Fruit fly (Drosophila melanogaster) whole organism, prepupa: ENCODE results near the gene CG14689.

Experiments
- Blimp-1 ChIP-seq: fragments of 200-800 bp; sonication (Bioruptor generic); optimal IDR thresholded peaks from 3 replicates; lab custom pipeline; 2017; ENCODE audit warnings: missing biosample characterization, missing genetic modification characterization, mild to moderate bottlenecking, moderate library complexity, missing genetic modification reagents
- CG11294 ChIP-seq: fragments of 200-800 bp; sonication (Bioruptor generic); IDR thresholded peaks from 2 replicates; pipeline ENCODE4 v1.3.6; 2022; ENCODE audit warnings: missing biosample characterization, missing genetic modification characterization
- CG11762 ChIP-seq: fragments of 200-800 bp; sonication (Bioruptor generic); optimal IDR thresholded peaks from 3 replicates; lab custom pipeline; 2016; ENCODE audit warnings: missing biosample characterization, missing genetic modification characterization; ENCODE audit not compliant: insufficient read depth
- CG11902 ChIP-seq: fragments of 200-800 bp; sonication (Bioruptor generic); optimal IDR thresholded peaks from 3 replicates; lab custom pipeline; 2016; ENCODE audit warnings: missing biosample characterization, missing genetic modification characterization
- CG1621 ChIP-seq: fragments of 200-800 bp; sonication (Bioruptor generic); optimal IDR thresholded peaks from 3 replicates; lab custom pipeline; 2018; ENCODE audit warnings: missing biosample characterization, mild to moderate bottlenecking, missing genetic modification characterization
- CG16779 ChIP-seq: fragments of 200-800 bp; sonication (Bioruptor generic); optimal IDR thresholded peaks from 3 replicates; lab custom pipeline; 2017; ENCODE audit warnings: missing biosample characterization, mild to moderate bottlenecking, missing genetic modification characterization
- CG3032 ChIP-seq: fragments of 200-800 bp; optimal IDR thresholded peaks from 2 replicates; lab custom pipeline; 2019; ENCODE audit warnings: missing biosample characterization, mild to moderate bottlenecking, missing genetic modification characterization, moderate library complexity
- CG31627 ChIP-seq: fragments of 200-800 bp; sonication (Bioruptor generic); optimal IDR thresholded peaks from 3 replicates; lab custom pipeline; 2016; ENCODE audit warnings: missing biosample characterization, missing genetic modification characterization
- CG32006 ChIP-seq: fragments of 200-800 bp; sonication (Bioruptor generic); optimal IDR thresholded peaks from 3 replicates; lab custom pipeline; 2017; ENCODE audit warnings: missing biosample characterization, mild to moderate bottlenecking, missing genetic modification characterization
- CG34406 ChIP-seq: fragments of 200-800 bp; sonication (Bioruptor generic); optimal IDR thresholded peaks from 3 replicates; lab custom pipeline; 2016; ENCODE audit warnings: missing biosample characterization, missing genetic modification characterization
- CG6276 ChIP-seq: fragments of 200-800 bp; sonication (Bioruptor generic); optimal IDR thresholded peaks from 2 replicates; lab custom pipeline; 2017; ENCODE audit warnings: missing biosample characterization, mild to moderate bottlenecking, missing genetic modification characterization
- CG7368 ChIP-seq: fragments of 200-800 bp; sonication (Bioruptor generic); optimal IDR thresholded peaks from 3 replicates; lab custom pipeline; 2016; ENCODE audit warnings: missing biosample characterization, missing genetic modification characterization
- CG8119 ChIP-seq: fragments of 200-800 bp; sonication (Bioruptor generic); IDR thresholded peaks from 3 replicates; pipeline ENCODE4 v1.3.6; 2022; ENCODE audit warnings: missing biosample characterization, missing genetic modification characterization
- CG8319 ChIP-seq: fragments of 200-800 bp; sonication (Bioruptor generic); optimal IDR thresholded peaks from 3 replicates; lab custom pipeline; 2016; ENCODE audit warnings: missing biosample characterization, missing genetic modification characterization
- Eip78C ChIP-seq: fragments of 200-800 bp; sonication (Bioruptor generic); peaks from one replicate; lab custom pipeline; 2016; ENCODE audit warnings: missing biosample characterization, missing genetic modification characterization
- Eip93F ChIP-seq: fragments of 200-800 bp; sonication (Bioruptor generic); optimal IDR thresholded peaks from 2 replicates; lab custom pipeline; 2016; ENCODE audit warnings: missing biosample characterization, mild to moderate bottlenecking, missing genetic modification characterization
- Ets96B ChIP-seq: fragments of 200-800 bp; optimal IDR thresholded peaks from 2 replicates; lab custom pipeline; 2019; ENCODE audit warnings: missing biosample characterization, mild to moderate bottlenecking, missing genetic modification characterization, moderate library complexity
- Hr39 ChIP-seq: fragments of 200-800 bp; sonication (Bioruptor generic); optimal IDR thresholded peaks from 2 replicates; lab custom pipeline; 2016; ENCODE audit warnings: missing biosample characterization, missing genetic modification characterization
- Lpt ChIP-seq: fragments of 200-800 bp; sonication (Bioruptor generic); optimal IDR thresholded peaks from 3 replicates; lab custom pipeline; 2016; ENCODE audit warnings: missing biosample characterization, missing genetic modification characterization
- Met ChIP-seq: fragments of 200-800 bp; sonication (Bioruptor generic); optimal IDR thresholded peaks from 3 replicates; lab custom pipeline; 2016; ENCODE audit warnings: missing biosample characterization, missing genetic modification characterization
- OdsH ChIP-seq: fragments of 200-800 bp; sonication (Bioruptor generic); optimal IDR thresholded peaks from 3 replicates; lab custom pipeline; 2016; ENCODE audit warnings: missing biosample characterization, missing genetic modification characterization
- Sox102F ChIP-seq: fragments of 200-800 bp; sonication (Bioruptor generic); optimal IDR thresholded peaks from 2 replicates; lab custom pipeline; 2016; ENCODE audit warnings: missing biosample characterization, mild to moderate bottlenecking, missing genetic modification characterization
- Sox15 ChIP-seq: fragments of 200-800 bp; sonication (Bioruptor generic); optimal IDR thresholded peaks from 3 replicates; lab custom pipeline; 2016; ENCODE audit warnings: missing biosample characterization, missing genetic modification characterization
- achi ChIP-seq: fragments of 200-800 bp; sonication (Bioruptor generic); optimal IDR thresholded peaks from 3 replicates; lab custom pipeline; 2016; ENCODE audit warnings: missing biosample characterization, missing genetic modification characterization
- acj6 ChIP-seq: fragments of 200-800 bp; sonication (Bioruptor generic); optimal IDR thresholded peaks from 3 replicates; lab custom pipeline; 2016; ENCODE audit warnings: missing biosample characterization, missing genetic modification characterization
- cyc ChIP-seq: fragments of 200-800 bp; sonication (Bioruptor generic); optimal IDR thresholded peaks from 3 replicates; lab custom pipeline; 2016; ENCODE audit warnings: missing biosample characterization, missing genetic modification characterization
- dac ChIP-seq: fragments of 200-800 bp; sonication (Bioruptor generic); optimal IDR thresholded peaks from 2 replicates; lab custom pipeline; 2017; ENCODE audit warnings: missing biosample characterization, mild to moderate bottlenecking, missing genetic modification characterization
- dsx ChIP-seq: fragments of 200-800 bp; optimal IDR thresholded peaks from 3 replicates; lab custom pipeline; 2019; ENCODE audit warnings: missing biosample characterization, mild to moderate bottlenecking, missing genetic modification characterization, moderate library complexity; ENCODE audit not compliant: poor library complexity, severe bottlenecking
- esn ChIP-seq: fragments of 200-800 bp; sonication (Bioruptor generic); optimal IDR thresholded peaks from 2 replicates; lab custom pipeline; 2016; ENCODE audit warnings: missing biosample characterization, mild to moderate bottlenecking, missing genetic modification characterization, moderate library complexity
- net ChIP-seq: fragments of 200-800 bp; sonication (Bioruptor generic); optimal IDR thresholded peaks from 3 replicates; lab custom pipeline; 2016; ENCODE audit warnings: missing biosample characterization, missing genetic modification characterization
- pdm3 ChIP-seq: fragments of 200-800 bp; sonication (Bioruptor generic); optimal IDR thresholded peaks from 3 replicates; lab custom pipeline; 2016; ENCODE audit warnings: missing biosample characterization, missing genetic modification characterization
- spab ChIP-seq: fragments of 200-800 bp; sonication (Bioruptor generic); optimal IDR thresholded peaks from 2 replicates; lab custom pipeline; 2017; ENCODE audit warnings: missing biosample characterization, mild to moderate bottlenecking, missing genetic modification characterization, missing genetic modification reagents
- ss ChIP-seq, 2 experiments: fragments of 200-800 bp; sonication (Bioruptor generic); optimal IDR thresholded peaks; 2 replicates in 1 of 2; 3 replicates in 1 of 2; lab custom pipeline; 2017 to 2018; ENCODE audit warnings: mild to moderate bottlenecking in 2 of 2, missing biosample characterization in 2 of 2, missing genetic modification characterization in 2 of 2, moderate library complexity in 1 of 2
- svp ChIP-seq: fragments of 200-800 bp; sonication (Bioruptor generic); peaks from one replicate; lab custom pipeline; 2016; ENCODE audit warnings: missing biosample characterization, missing genetic modification characterization
- topi ChIP-seq: fragments of 200-800 bp; sonication (Bioruptor generic); optimal IDR thresholded peaks from 3 replicates; lab custom pipeline; 2016; ENCODE audit warnings: missing biosample characterization, missing genetic modification characterization
- vri ChIP-seq: fragments of 200-800 bp; sonication (Bioruptor generic); optimal IDR thresholded peaks from 3 replicates; lab custom pipeline; 2016; ENCODE audit warnings: missing biosample characterization, mild to moderate bottlenecking, missing genetic modification characterization

Gene CG14689

DNA sequence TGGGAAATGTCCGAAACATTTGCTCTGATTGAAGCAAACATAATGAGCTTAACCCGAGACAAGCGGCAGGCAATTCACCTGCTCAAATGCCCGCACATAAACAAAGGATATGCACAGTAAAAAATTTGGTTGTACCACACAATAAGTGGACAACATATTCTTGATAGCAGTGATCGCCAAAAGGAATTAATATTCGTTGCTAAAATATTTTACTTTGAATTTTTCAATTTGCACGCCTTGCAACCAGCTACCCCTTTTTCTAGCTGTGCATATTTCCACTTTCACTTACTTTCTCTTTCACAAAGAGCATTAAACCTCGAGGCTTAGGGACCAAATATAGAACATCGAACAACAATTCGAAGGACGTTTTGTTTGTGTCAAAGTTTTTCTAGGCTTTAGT, 36.6 kb upstream of the CG14689 start:
- TF ChIP-seq svp (peak; percentile 42), CG8119 (GFP tag; lab: Robert Waterston, UW) (no peak), Eip78C (GFP tag; lab: Kevin White, UChicago) (no peak), esn (no peak), Eip93F (GFP tag; lab: Kevin White, UChicago) (no peak), acj6 (GFP tag; lab: Kevin White, UChicago) (no peak), topi (GFP tag; lab: Kevin White, UChicago) (no peak), Hr39 (GFP tag; lab: Kevin White, UChicago) (peak; percentile 10), CG32006 (GFP tag; lab: Kevin White, UChicago) (peak; percentile 9), CG31627 (GFP tag; lab: Kevin White, UChicago) (no peak), OdsH (GFP tag; lab: Kevin White, UChicago) (no peak), dac (GFP tag; lab: Kevin White, UChicago) (no peak)
- TF ChIP-seq, all 60 proteins: peak for 3

DNA sequence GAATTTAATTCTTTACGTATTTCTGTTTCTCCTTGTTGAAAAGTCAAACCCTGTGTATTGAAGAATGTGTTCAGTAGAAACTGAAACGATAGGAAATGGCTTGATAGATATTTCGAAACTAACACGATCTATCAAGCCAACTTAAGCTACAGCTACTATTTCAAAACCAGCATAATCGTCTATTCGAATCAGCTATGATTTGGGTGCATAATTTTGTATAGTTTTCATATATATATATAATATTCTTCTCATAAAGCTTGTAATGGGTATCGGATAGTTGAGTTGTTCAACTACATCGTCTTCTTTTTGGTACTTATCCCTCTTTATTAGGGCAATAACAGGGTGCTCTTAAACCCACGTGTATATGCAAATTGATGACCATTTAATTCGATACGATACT, 24.8 kb upstream of the CG14689 start, which contains the start of gene tomboy20:
TSS of gene tomboy20 (minus strand) at position 101 of the 400 bp plus-strand sequence.
- no peak for TF ChIP-seq cyc
- TF ChIP-seq achi, result no peak
- no peak for TF ChIP-seq CG11294 (GFP tag; lab: Robert Waterston, UW)
- TF ChIP-seq CG1621 (tag; lab: Kevin White, UChicago), result no peak

DNA sequence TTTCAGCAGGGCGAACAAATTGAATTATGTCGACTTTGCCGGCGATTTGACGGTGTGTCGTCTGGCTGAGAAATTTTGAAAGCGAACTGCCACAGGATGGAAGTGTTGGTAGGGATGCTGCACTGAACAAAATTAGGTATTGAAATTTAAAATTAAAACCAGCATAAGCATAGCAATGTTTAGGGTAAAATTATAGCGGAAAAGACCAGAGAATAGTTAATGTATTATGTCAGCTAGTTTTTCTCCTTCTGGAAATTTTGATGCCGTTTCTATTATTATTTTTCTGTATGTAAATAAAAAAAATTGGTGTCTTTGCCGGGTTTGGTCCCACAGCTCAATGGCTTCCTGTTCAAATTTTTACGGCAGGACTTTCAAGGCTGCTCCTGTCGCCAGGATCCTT, 15.7 kb upstream of the CG14689 start:
- no peak for TF ChIP-seq achi
- no peak for TF ChIP-seq net (GFP tag; lab: Kevin White, UChicago)
- TF ChIP-seq CG11902 (GFP tag; lab: Kevin White, UChicago), result no peak
- TF ChIP-seq ss (GFP tag; optimal IDR thresholded peaks at IDR 0.05; lab: Kevin White, UChicago), result no peak
- TF ChIP-seq dsx (GFP tag; lab: Kevin White, UChicago), result no peak
- no peak for TF ChIP-seq topi (GFP tag; lab: Kevin White, UChicago)
- TF ChIP-seq Sox15 (GFP tag; lab: Kevin White, UChicago), result no peak
- no peak for TF ChIP-seq CG11762
- no peak for TF ChIP-seq Blimp-1 (GFP tag; lab: Kevin White, UChicago)
- no peak for TF ChIP-seq CG34406 (GFP tag; lab: Kevin White, UChicago)
- TF ChIP-seq pdm3 (GFP tag; lab: Kevin White, UChicago), result no peak
- TF ChIP-seq Lpt (GFP tag; lab: Kevin White, UChicago), result no peak
- TF ChIP-seq dac (GFP tag; lab: Kevin White, UChicago), result no peak
- TF ChIP-seq CG8319 (GFP tag; lab: Kevin White, UChicago), result no peak
- no peak for TF ChIP-seq CG6276 (GFP tag; lab: Kevin White, UChicago)
- TF ChIP-seq Eip78C (GFP tag; lab: Kevin White, UChicago), result no peak

DNA sequence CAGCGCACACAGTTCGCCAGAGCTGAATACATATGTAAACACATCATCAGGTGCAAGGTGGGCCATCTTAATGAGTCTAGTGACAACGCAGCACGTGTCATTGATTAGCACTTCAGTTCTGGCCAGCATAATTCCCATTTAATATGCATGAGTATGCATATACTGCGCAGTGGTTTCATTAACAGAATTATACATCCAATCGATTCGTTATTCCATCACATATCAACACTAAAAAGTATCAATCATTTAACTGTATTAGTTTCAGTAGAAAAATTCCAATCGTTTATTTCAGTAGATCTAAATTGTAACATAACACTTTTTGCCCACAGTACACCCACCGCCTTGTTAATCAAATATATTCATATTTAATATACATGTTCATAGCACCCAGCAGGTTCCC, 3.5 kb upstream of the CG14689 start, which contains the start of gene CG4073:
TSS of gene CG4073 (plus strand) at position 301 of the 400 bp plus-strand sequence.
- TF ChIP-seq CG3032 (tag; lab: Kevin White, UChicago), result no peak
- no peak for TF ChIP-seq svp
- no peak for TF ChIP-seq Met
- no peak for TF ChIP-seq cyc
- no peak for TF ChIP-seq spab (GFP tag; lab: Kevin White, UChicago)
- no peak for TF ChIP-seq CG16779 (tag; lab: Kevin White, UChicago)
- no peak for TF ChIP-seq dac (GFP tag; lab: Kevin White, UChicago)
- TF ChIP-seq esn, result no peak
- TF ChIP-seq CG7368, result no peak
- TF ChIP-seq CG6276 (GFP tag; lab: Kevin White, UChicago), result no peak
- TF ChIP-seq Lpt (GFP tag; lab: Kevin White, UChicago), result no peak
- TF ChIP-seq Ets96B (tag; lab: Kevin White, UChicago), result no peak
- TF ChIP-seq vri (GFP tag; lab: Kevin White, UChicago), result no peak
- TF ChIP-seq Sox102F (GFP tag; lab: Kevin White, UChicago), result no peak
